Worm (Caenorhabditis elegans): ENCODE data around the gene cyp-29A2.

The cyp-29A2 gene

DNA sequence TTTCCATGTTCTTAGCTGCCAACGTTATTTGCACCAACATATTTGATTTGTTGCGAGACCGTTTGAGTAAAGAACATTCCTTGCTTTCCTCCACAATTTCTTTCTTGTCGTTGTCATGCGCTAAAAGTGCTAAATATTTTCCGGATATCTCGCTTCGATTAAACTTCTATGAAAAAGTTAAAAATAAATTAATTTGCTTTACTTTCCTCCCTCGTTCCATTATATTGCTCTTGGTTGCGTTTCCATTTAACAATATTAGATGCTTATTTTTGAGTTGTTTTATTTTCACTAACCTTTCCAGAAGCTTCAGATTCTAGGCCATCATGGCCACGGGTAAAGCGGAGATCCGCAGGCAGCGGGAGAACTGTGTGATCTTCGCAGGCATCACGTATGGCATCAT, 24.2 kb downstream of the cyp-29A2 start, which contains the start of gene pgap-1:
pgap-1 (plus strand) TSS at position 301 of the 400 bp plus-strand sequence.
- TF ChIP-seq fkh-3 (tag; optimal IDR thresholded peaks at IDR 0.05) (no peak), ets-4 (GFP tag; optimal IDR thresholded peaks at IDR 0.05) (no peak), ceh-79 (tag; optimal IDR thresholded peaks at IDR 0.05) (no peak), cebp-1 (GFP tag; IDR thresholded peaks at IDR 0.05) (no peak), cebp-1 (tag; optimal IDR thresholded peaks at IDR 0.05) (no peak)

DNA sequence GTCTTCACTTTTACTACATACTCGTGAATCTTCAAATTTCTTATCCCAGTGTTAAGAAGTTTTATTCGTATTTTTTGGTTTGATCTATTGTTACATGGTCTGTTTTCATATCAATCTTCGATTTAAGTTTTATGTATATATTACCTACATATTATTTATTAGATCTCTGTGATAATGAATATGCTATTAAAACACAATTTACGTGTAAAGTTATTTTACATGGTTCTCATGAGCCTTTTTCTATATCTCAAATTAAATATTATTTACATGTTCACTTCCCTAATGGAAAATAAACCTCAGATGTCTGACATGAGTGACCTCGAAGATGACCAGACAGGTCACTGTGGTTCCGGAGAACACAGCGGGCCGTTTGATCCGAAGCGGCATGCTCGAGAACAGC, 27.2 kb downstream of the cyp-29A2 start, which contains the start of gene mxl-1:
mxl-1 (plus strand) TSS at position 301 of the 400 bp plus-strand sequence.
- no peak for TF ChIP-seq Y56A3A.18 (GFP tag; IDR thresholded peaks at IDR 0.05)

DNA sequence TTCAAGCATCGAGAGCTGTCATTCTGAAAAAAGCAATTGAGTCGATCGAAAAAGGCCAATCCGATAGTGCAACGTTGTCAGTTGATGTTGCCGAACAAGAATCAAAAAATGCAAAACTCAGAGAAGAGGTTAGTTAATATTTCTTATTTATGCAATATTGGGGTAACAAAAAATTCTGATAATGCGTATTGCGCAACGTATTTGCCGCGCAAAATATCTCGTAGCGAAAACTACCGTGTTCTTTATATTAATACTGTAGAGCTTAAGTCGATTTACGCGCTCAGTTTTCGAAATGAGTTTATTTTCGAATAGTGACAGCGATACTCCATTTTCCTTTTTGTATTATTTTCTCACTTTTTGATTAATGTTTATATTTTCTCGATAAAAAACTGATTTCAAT, 27.6 kb downstream of the cyp-29A2 start:
- no peak for TF ChIP-seq Y53G8AR.9 (GFP tag; conservative IDR thresholded peaks at IDR 0.05)
- no peak for TF ChIP-seq ZK185.1 (tag; optimal IDR thresholded peaks at IDR 0.05; ENCODE audit: poor library complexity, severe bottlenecking)
- TF ChIP-seq madf-3 (GFP tag; IDR thresholded peaks at IDR 0.05): no peak

DNA sequence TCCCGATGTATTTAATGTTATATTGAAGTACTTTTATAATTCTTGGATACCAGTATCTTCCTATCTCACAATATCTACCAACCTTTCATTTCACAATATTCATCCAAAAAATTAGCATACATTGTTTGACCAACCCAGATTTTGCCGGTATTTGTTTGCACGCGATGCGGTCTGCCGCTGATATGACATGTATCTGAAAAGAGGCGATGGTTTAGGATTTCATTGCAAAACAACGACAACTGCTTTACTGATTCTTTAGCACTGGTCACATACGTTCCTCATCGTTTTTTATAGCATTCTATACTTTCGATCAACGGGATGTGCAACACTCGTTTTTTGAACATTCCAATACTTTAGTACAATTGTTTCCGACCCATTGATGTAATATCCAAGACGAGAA, 30.5 kb downstream of the cyp-29A2 start, which contains the start of gene mam-4:
mam-4 (plus strand) TSS at position 301 of the 400 bp plus-strand sequence.
- no peak for TF ChIP-seq nfya-1 (tag; optimal IDR thresholded peaks at IDR 0.05; ENCODE audit: borderline replicate concordance, insufficient read depth)

DNA sequence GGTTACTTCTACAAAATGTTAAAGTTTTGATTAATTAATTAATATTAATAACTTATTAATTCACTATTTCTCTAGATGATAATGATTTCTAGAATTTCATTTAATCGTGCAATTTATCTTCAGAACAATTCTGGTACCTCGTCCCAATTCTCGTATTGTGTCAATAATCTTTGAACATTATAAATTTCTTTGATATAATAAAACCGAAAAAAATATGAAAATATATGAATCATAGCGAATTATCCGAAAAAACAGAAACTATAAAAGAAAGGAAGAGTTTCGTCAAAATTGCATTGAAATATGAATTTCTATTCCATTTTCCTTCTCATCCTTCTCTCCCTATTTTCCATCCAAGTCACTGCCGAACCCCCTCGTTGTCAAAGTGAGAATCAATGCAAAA, 33.4 kb downstream of the cyp-29A2 start, which contains the start of gene T19B10.12:
T19B10.12 (plus strand) TSS at position 301 of the 400 bp plus-strand sequence.
- no peak for TF ChIP-seq pha-4 (tag; optimal IDR thresholded peaks at IDR 0.05)
- TF ChIP-seq K11D2.4 (GFP tag; IDR thresholded peaks at IDR 0.05): no peak
- TF ChIP-seq Y56A3A.18 (GFP tag; IDR thresholded peaks at IDR 0.05): no peak
- TF ChIP-seq aptf-2 (GFP tag; conservative IDR thresholded peaks at IDR 0.05): no peak

DNA sequence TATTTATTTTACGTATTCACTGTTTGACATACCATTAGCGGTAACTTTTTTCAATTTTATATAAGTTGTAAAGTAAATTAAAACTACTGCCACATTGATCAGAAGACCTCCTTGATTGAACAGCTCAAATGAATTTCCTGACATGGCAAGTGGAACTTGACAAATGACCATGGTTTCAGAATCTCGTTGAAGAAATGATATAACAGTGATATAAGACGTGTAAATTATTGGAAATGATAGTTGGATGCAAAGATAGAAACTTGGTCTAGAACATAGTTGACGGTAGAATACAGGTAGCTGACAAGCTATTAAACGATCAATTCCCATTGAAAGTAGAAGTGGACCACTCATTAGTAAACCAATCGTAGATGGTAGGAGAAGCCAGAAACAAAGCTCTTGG, 34.4 kb downstream of the cyp-29A2 start:
- no peak for TF ChIP-seq ztf-6 (GFP tag; IDR thresholded peaks at IDR 0.05)
- TF ChIP-seq F37B4.10 (GFP tag; IDR thresholded peaks at IDR 0.05): no peak
- no peak for TF ChIP-seq mel-28 (tag; optimal IDR thresholded peaks at IDR 0.05; ENCODE audit: borderline replicate concordance)
- TF ChIP-seq zfh-2 (GFP tag; conservative IDR thresholded peaks at IDR 0.05): no peak
- no peak for TF ChIP-seq madf-6 (GFP tag; IDR thresholded peaks at IDR 0.05)
- no peak for TF ChIP-seq egrh-3 (GFP tag; IDR thresholded peaks at IDR 0.05)
- no peak for TF ChIP-seq nhr-179 (tag; optimal IDR thresholded peaks at IDR 0.05)
- no peak for TF ChIP-seq B0261.1 (tag; optimal IDR thresholded peaks at IDR 0.05)
- no peak for TF ChIP-seq K12H6.12 (tag; optimal IDR thresholded peaks at IDR 0.05)
- no peak for TF ChIP-seq ceh-58 (GFP tag; IDR thresholded peaks at IDR 0.05)
- no peak for TF ChIP-seq xnd-1 (tag; optimal IDR thresholded peaks at IDR 0.05)

DNA sequence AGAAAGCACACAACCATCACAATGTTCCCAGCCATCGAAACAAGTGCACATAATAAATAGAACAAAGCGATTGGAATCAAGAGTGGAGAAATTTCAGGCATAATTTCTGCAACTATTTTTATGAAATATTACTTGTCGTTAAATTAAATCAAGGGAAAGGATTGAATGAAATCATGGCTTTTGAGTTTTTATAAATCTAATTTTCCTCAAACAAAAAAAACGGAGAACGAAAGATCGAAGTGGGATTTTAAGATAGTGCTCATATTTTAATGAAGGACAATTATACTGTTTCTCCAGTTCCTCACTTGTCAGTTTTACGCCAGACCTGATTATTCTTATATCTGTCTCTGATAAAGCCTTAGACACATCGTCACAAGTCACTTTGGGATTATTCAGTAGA, 35.0 kb downstream of the cyp-29A2 start, which contains the start of gene srsx-33:
srsx-33 (minus strand) TSS at position 101 of the 400 bp plus-strand sequence.
- TF ChIP-seq let-607 (tag; optimal IDR thresholded peaks at IDR 0.05): no peak
- no peak for TF ChIP-seq sdz-38 (tag; optimal IDR thresholded peaks at IDR 0.05)
- no peak for TF ChIP-seq efl-1 (GFP tag; optimal IDR thresholded peaks at IDR 0.05)
- no peak for TF ChIP-seq aptf-3 (GFP tag; IDR thresholded peaks at IDR 0.05)
- TF ChIP-seq F39B2.1 (GFP tag; IDR thresholded peaks at IDR 0.05): no peak
- no peak for TF ChIP-seq nhr-179 (tag; optimal IDR thresholded peaks at IDR 0.05)
- TF ChIP-seq mel-28 (tag; optimal IDR thresholded peaks at IDR 0.05; ENCODE audit: borderline replicate concordance): no peak
- no peak for TF ChIP-seq ztf-22 (GFP tag; optimal IDR thresholded peaks at IDR 0.05)
- no peak for TF ChIP-seq F10E7.11 (tag; optimal IDR thresholded peaks at IDR 0.05)
- TF ChIP-seq rcor-1 (GFP tag; IDR thresholded peaks at IDR 0.05): no peak
- no peak for TF ChIP-seq attf-6 (GFP tag; IDR thresholded peaks at IDR 0.05)
- no peak for TF ChIP-seq F37B4.10 (GFP tag; IDR thresholded peaks at IDR 0.05)
- no peak for TF ChIP-seq hrde-1 (tag; optimal IDR thresholded peaks at IDR 0.05; ENCODE audit: borderline replicate concordance)
